Fruit fly (Drosophila melanogaster) whole organism, embryonic: ENCODE measurements around the gene cv-c.

Experiments
- Atf3 ChIP-seq: fragments of 200-800 bp; sonication (Bioruptor generic); optimal IDR thresholded peaks from 3 replicates; lab custom pipeline; 2016; ENCODE audit warnings: missing biosample characterization, missing genetic modification characterization
- CG10321 ChIP-seq: fragments of 200-800 bp; sonication (Bioruptor generic); IDR thresholded peaks from 2 replicates; pipeline ENCODE4 v1.3.6; 2022; ENCODE audit warnings: missing biosample characterization, missing genetic modification characterization
- CG10366 ChIP-seq: fragments of 200-800 bp; sonication (Bioruptor generic); IDR thresholded peaks from 2 replicates; pipeline ENCODE4 v1.3.6; 2022; ENCODE audit warnings: missing biosample characterization, missing genetic modification characterization
- CG11696 ChIP-seq: fragments of 200-800 bp; sonication (Bioruptor generic); IDR thresholded peaks from 2 replicates; pipeline ENCODE4 v1.3.6; 2022; ENCODE audit warnings: missing biosample characterization, missing genetic modification characterization
- CG12236 ChIP-seq: fragments of 200-800 bp; sonication (Bioruptor generic); optimal IDR thresholded peaks from 2 replicates; lab custom pipeline; 2016; ENCODE audit warnings: missing biosample characterization, missing genetic modification characterization
- CG12391 ChIP-seq: fragments of 200-800 bp; sonication (Bioruptor generic); optimal IDR thresholded peaks from 3 replicates; lab custom pipeline; 2018; ENCODE audit warnings: missing biosample characterization, mild to moderate bottlenecking, missing genetic modification characterization, moderate library complexity
- CG12744 ChIP-seq: fragments of 200-800 bp; sonication (Bioruptor generic); optimal IDR thresholded peaks from 2 replicates; lab custom pipeline; 2016; ENCODE audit warnings: missing biosample characterization, missing genetic modification characterization
- CG14965 ChIP-seq: fragments of 200-800 bp; sonication (Bioruptor generic); optimal IDR thresholded peaks from 2 replicates; lab custom pipeline; 2016; ENCODE audit warnings: missing biosample characterization, missing genetic modification characterization, borderline replicate concordance
- CG31441 ChIP-seq: fragments of 200-800 bp; sonication (Bioruptor generic); IDR thresholded peaks from 2 replicates; pipeline ENCODE4 v1.3.6; 2022; ENCODE audit warnings: missing biosample characterization, missing genetic modification characterization
- CG32532 ChIP-seq: fragments of 200-800 bp; sonication (Bioruptor generic); IDR thresholded peaks from 2 replicates; pipeline ENCODE4 v1.3.6; 2022; ENCODE audit warnings: missing biosample characterization, missing genetic modification characterization
- CG33213 ChIP-seq: fragments of 200-800 bp; sonication (Bioruptor generic); optimal IDR thresholded peaks from 3 replicates; lab custom pipeline; 2016; ENCODE audit warnings: missing biosample characterization, missing genetic modification characterization
- CG7372 ChIP-seq: fragments of 200-800 bp; sonication (Bioruptor generic); IDR thresholded peaks from 2 replicates; pipeline ENCODE4 v1.3.6; 2022; ENCODE audit warnings: missing biosample characterization, missing genetic modification characterization
- CG8765 ChIP-seq: fragments of 200-800 bp; sonication (Bioruptor generic); IDR thresholded peaks from 2 replicates; pipeline ENCODE4 v1.3.6; 2022; ENCODE audit warnings: missing biosample characterization, missing genetic modification characterization
- Dfd ChIP-seq, 2 experiments: fragments of >200 bp; optimal IDR thresholded peaks; 2 replicates each; lab custom pipeline; 2017; ENCODE audit warnings: missing biosample characterization in 2 of 2, missing genetic modification characterization in 2 of 2
- E2f1 ChIP-seq: fragments of 200-800 bp; sonication (Bioruptor generic); IDR thresholded peaks from 2 replicates; pipeline ENCODE4 v1.3.6; 2022; ENCODE audit warnings: missing biosample characterization, missing genetic modification characterization
- Ets65A ChIP-seq: fragments of 200-800 bp; sonication (Bioruptor generic); peaks from one replicate; lab custom pipeline; 2016; ENCODE audit warnings: missing biosample characterization, missing genetic modification characterization
- HHEX ChIP-seq: fragments of 200-800 bp; sonication (Bioruptor generic); optimal IDR thresholded peaks from 3 replicates; lab custom pipeline; 2017; ENCODE audit warnings: missing biosample characterization, mild to moderate bottlenecking, missing genetic modification characterization, missing genetic modification reagents
- HLHmδ ChIP-seq: fragments of 200-800 bp; sonication (Bioruptor generic); optimal IDR thresholded peaks from 2 replicates; lab custom pipeline; 2018; ENCODE audit warnings: missing biosample characterization, mild to moderate bottlenecking, missing genetic modification characterization, moderate library complexity
- Hsf ChIP-seq: fragments of 200-800 bp; sonication (Bioruptor generic); optimal IDR thresholded peaks from 3 replicates; lab custom pipeline; 2016; ENCODE audit warnings: missing biosample characterization, missing genetic modification characterization
- MBD-R2 ChIP-seq: fragments of 200-800 bp; sonication (Bioruptor generic); IDR thresholded peaks from 2 replicates; pipeline ENCODE4 v1.3.6; 2022; ENCODE audit warnings: missing biosample characterization, missing genetic modification characterization
- Med ChIP-seq: fragments of 200-800 bp; sonication (Bioruptor generic); peaks from one replicate; lab custom pipeline; 2016; ENCODE audit warnings: missing biosample characterization, missing genetic modification characterization, mild to moderate bottlenecking, inconsistent platforms, moderate library complexity
- NC2β ChIP-seq: fragments of 200-800 bp; sonication (Bioruptor generic); optimal IDR thresholded peaks from 2 replicates; lab custom pipeline; 2016; ENCODE audit warnings: missing biosample characterization, missing genetic modification characterization
- NfI ChIP-seq: fragments of 200-800 bp; sonication (Bioruptor generic); optimal IDR thresholded peaks from 3 replicates; lab custom pipeline; 2018; ENCODE audit warnings: missing biosample characterization, mild to moderate bottlenecking, missing genetic modification characterization, moderate library complexity
- Optix ChIP-seq: fragments of 200-800 bp; sonication (Bioruptor generic); IDR thresholded peaks from 3 replicates; pipeline ENCODE4 v1.3.6; 2022; ENCODE audit warnings: missing biosample characterization, missing genetic modification characterization
- Rfx ChIP-seq: fragments of 200-800 bp; sonication (Bioruptor generic); IDR thresholded peaks from 2 replicates; pipeline ENCODE4 v1.3.6; 2022; ENCODE audit warnings: missing biosample characterization, missing genetic modification characterization
- ash1 ChIP-seq: fragments of 200-800 bp; sonication (Bioruptor generic); optimal IDR thresholded peaks from 2 replicates; lab custom pipeline; 2018; ENCODE audit warnings: missing biosample characterization, mild to moderate bottlenecking, missing genetic modification characterization
- az2 ChIP-seq: fragments of 200-800 bp; sonication (Bioruptor generic); optimal IDR thresholded peaks from 3 replicates; lab custom pipeline; 2016; ENCODE audit warnings: missing biosample characterization, missing genetic modification characterization
- cad ChIP-seq: fragments of >200 bp; optimal IDR thresholded peaks from 2 replicates; lab custom pipeline; 2017; ENCODE audit warnings: missing biosample characterization, missing genetic modification characterization
- ci ChIP-seq: fragments of 200-800 bp; sonication (Bioruptor generic); IDR thresholded peaks from 3 replicates; pipeline ENCODE4 v1.3.6; 2022; ENCODE audit warnings: missing biosample characterization, missing genetic modification characterization
- corto ChIP-seq: fragments of 200-800 bp; sonication (Bioruptor generic); optimal IDR thresholded peaks from 2 replicates; lab custom pipeline; 2016; ENCODE audit warnings: missing biosample characterization, mild to moderate bottlenecking, missing genetic modification characterization, moderate library complexity
- fd96Cb ChIP-seq: fragments of 200-800 bp; sonication (Bioruptor generic); optimal IDR thresholded peaks from 2 replicates; lab custom pipeline; 2018; ENCODE audit warnings: missing biosample characterization, mild to moderate bottlenecking, missing genetic modification characterization, moderate library complexity
- jigr1 ChIP-seq: fragments of 200-800 bp; sonication (Bioruptor generic); IDR thresholded peaks from 3 replicates; pipeline ENCODE4 v1.3.6; 2022; ENCODE audit warnings: missing biosample characterization, missing genetic modification characterization
- kah ChIP-seq: fragments of 200-800 bp; sonication (Bioruptor generic); optimal IDR thresholded peaks from 2 replicates; lab custom pipeline; 2018; ENCODE audit warnings: missing biosample characterization, mild to moderate bottlenecking, missing genetic modification characterization
- kay ChIP-seq: fragments of 200-800 bp; sonication (Bioruptor generic); optimal IDR thresholded peaks from 2 replicates; lab custom pipeline; 2016; ENCODE audit warnings: missing biosample characterization, missing genetic modification characterization
- ken ChIP-seq: fragments of 200-800 bp; sonication (Bioruptor generic); IDR thresholded peaks from 3 replicates; pipeline ENCODE4 v1.3.6; 2022; ENCODE audit warnings: missing biosample characterization, missing genetic modification characterization
- lab ChIP-seq: fragments of 200-800 bp; sonication (Bioruptor generic); optimal IDR thresholded peaks from 3 replicates; lab custom pipeline; 2017; ENCODE audit warnings: missing biosample characterization, missing genetic modification characterization, mild to moderate bottlenecking, moderate library complexity, missing genetic modification reagents
- lbe ChIP-seq: fragments of 200-800 bp; sonication (Bioruptor generic); optimal IDR thresholded peaks from 2 replicates; lab custom pipeline; 2016; ENCODE audit warnings: missing biosample characterization, mild to moderate bottlenecking, missing genetic modification characterization
- nom ChIP-seq: fragments of 200-800 bp; sonication (Bioruptor generic); optimal IDR thresholded peaks from 2 replicates; lab custom pipeline; 2017; ENCODE audit warnings: missing biosample characterization, missing genetic modification characterization, mild to moderate bottlenecking, moderate library complexity, missing genetic modification reagents
- psq ChIP-seq: fragments of 200-800 bp; sonication (Bioruptor generic); optimal IDR thresholded peaks from 2 replicates; lab custom pipeline; 2017; ENCODE audit warnings: missing biosample characterization, missing genetic modification characterization
- scrt ChIP-seq: fragments of 200-800 bp; sonication (Bioruptor generic); optimal IDR thresholded peaks from 2 replicates; lab custom pipeline; 2018; ENCODE audit warnings: missing biosample characterization, mild to moderate bottlenecking, missing genetic modification characterization, moderate library complexity
- sd ChIP-seq: fragments of 200-800 bp; sonication (Bioruptor generic); optimal IDR thresholded peaks from 3 replicates; lab custom pipeline; 2018; ENCODE audit warnings: missing biosample characterization, mild to moderate bottlenecking, missing genetic modification characterization, moderate library complexity
- sob ChIP-seq: fragments of 200-800 bp; sonication (Bioruptor generic); IDR thresholded peaks from 2 replicates; pipeline ENCODE4 v1.3.6; 2022; ENCODE audit warnings: missing biosample characterization, missing genetic modification characterization
- sr ChIP-seq: fragments of 200-800 bp; sonication (Bioruptor generic); IDR thresholded peaks from 3 replicates; pipeline ENCODE4 v1.3.6; 2022; ENCODE audit warnings: missing biosample characterization, missing genetic modification characterization

cv-c gene

DNA sequence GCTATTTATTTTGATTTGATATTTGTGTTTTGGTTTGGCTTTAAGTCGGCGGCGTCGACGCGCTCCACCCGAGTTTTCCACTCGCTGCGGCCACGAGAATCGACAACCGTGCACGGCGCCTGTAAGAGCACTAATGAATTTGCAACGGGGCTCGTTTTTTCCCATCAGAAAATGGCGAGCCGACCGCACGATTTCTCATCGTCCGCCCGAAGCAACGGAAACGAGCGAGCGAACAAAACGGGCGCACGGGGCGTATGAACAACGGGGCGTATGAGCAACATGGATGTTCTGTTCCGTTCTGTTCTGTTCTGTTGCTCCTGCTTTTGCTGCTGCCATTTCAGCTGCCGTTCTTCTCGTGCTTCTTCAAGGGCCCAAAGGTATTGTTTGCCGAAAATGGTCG, 76.2 kb downstream of the cv-c start (continued):
- TF ChIP-seq HHEX (GFP tag; lab: Kevin White, UChicago) (no peak), HLHmδ (no peak), lab (GFP tag; lab: Kevin White, UChicago) (peak; percentile 7), Rfx (GFP tag; lab: Robert Waterston, UW) (peak; percentile 23; the same call in 1 of the 2 replicates), kay (GFP tag; lab: Kevin White, UChicago) (no peak), CG8765 (GFP tag; lab: Robert Waterston, UW) (no peak), psq (GFP tag; lab: Kevin White, UChicago) (no peak), Ets65A (peak; percentile 23), CG32532 (GFP tag; lab: Robert Waterston, UW) (no peak), az2 (GFP tag; lab: Kevin White, UChicago) (no peak), kah (GFP tag; lab: Kevin White, UChicago) (no peak), CG12236 (GFP tag; lab: Kevin White, UChicago) (no peak), fd96Cb (tag; lab: Kevin White, UChicago) (no peak), sd (no peak), CG10366 (no peak), CG11696 (GFP tag; lab: Robert Waterston, UW) (no peak), Hsf (GFP tag; lab: Kevin White, UChicago) (no peak), sr (GFP tag; lab: Robert Waterston, UW) (0 out of 3 replicates have a peak, but pooled peaks have one; percentile 18), sob (GFP tag; lab: Robert Waterston, UW) (0 out of 2 replicates have a peak, but pooled peaks have one; percentile 11), Med (peak; percentile 63), MBD-R2 (no peak), ci (no peak), CG12744 (no peak), CG7372 (GFP tag; lab: Robert Waterston, UW) (peak; percentile 89)

DNA sequence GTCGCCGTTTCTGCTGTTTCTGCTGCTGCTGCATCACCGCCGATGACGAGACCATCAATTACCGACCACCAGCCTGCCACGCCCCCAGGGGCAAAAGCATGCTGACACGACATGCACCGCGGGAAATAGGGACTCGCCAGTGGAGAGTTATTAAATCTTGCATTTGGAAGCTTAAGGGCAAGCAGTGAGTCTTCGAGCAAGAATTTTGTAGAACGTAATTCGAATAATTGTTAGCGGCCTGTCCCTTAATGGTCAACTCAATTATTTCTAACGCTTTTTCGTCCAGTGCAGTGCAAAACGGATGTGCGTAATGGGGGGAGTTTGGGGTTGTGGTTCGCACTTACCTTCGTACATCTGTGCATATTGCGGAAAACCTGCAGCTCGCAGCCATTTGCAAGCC, 82.1 kb downstream of the cv-c start:
- TF ChIP-seq Med (peak; percentile 29), lbe (peak; percentile 8), psq (GFP tag; lab: Kevin White, UChicago) (no peak)

DNA sequence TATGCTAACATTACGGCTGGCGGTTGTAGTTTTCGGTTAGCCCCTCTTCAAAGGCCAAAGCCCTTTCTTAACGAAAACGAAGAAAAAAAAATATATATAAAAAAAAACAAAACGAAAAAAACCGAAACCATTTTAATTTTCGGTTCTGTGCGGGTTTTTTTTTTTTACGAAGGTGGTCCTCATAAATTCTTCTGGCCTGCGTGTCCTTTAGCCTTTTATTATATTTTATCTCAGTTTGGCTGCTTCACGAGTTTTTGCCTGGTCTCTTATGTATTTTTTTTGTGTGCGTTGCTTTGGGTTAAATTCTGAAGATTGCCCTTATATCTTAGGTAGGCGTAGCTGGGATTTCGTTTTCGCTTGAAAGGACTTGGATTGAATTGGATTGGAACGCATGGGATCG, 82.9 kb downstream of the cv-c start:
- TF ChIP-seq ash1 (GFP tag; lab: Kevin White, UChicago) = no peak
- peak; percentile 16 for TF ChIP-seq nom (GFP tag; lab: Kevin White, UChicago)
- TF ChIP-seq scrt = no peak

- TF ChIP-seq CG31441 (GFP tag; lab: Robert Waterston, UW) = no peak
- TF ChIP-seq corto (GFP tag; lab: Kevin White, UChicago) = no peak
- TF ChIP-seq CG14965 = no peak
- no peak for TF ChIP-seq Atf3 (GFP tag; lab: Kevin White, UChicago)
- no peak for TF ChIP-seq Optix (GFP tag; lab: Robert Waterston, UW)
- TF ChIP-seq cad (GFP tag; lab: Kevin White, UChicago) = no peak
- TF ChIP-seq CG10321 (GFP tag; lab: Robert Waterston, UW) = no peak
- TF ChIP-seq CG33213 (GFP tag; lab: Kevin White, UChicago) = no peak
- no peak for TF ChIP-seq jigr1 (GFP tag; lab: Robert Waterston, UW)
- no peak for TF ChIP-seq NC2β (GFP tag; lab: Kevin White, UChicago)
- no peak for TF ChIP-seq Dfd (GFP tag; optimal IDR thresholded peaks at IDR 0.05; lab: Kevin White, UChicago)
- no peak for TF ChIP-seq E2f1 (GFP tag; lab: Robert Waterston, UW)
- TF ChIP-seq ken (GFP tag; lab: Robert Waterston, UW) = no peak
- no peak for TF ChIP-seq CG12391 (tag; lab: Kevin White, UChicago)
- TF ChIP-seq NfI (GFP tag; lab: Kevin White, UChicago) = no peak
Observed at dm6 chr3R:14397927-14398326, 83.6 kb downstream of the cv-c start.
